Worm (Caenorhabditis elegans) whole organism, L1 larva: ENCODE measurements around the gene M02B1.3.

Experiments
- swsn-7 ChIP-seq: sonication (generic microtip); optimal IDR thresholded peaks from 2 replicates; lab custom pipeline; 2016; ENCODE audit warnings: missing genetic modification characterization, missing compliant biosample characterization
- unc-62 ChIP-seq: fragments of 150-350 bp; optimal IDR thresholded peaks from 2 replicates; lab custom pipeline; 2014; ENCODE audit warnings: missing biosample characterization, missing genetic modification reagents, missing genetic modification characterization

ce11 chrIV:12817539-12817938 lies 18.8 kb upstream of the M02B1.3 start:
- no peak for TF ChIP-seq swsn-7 (tag; lab: Kevin White, UChicago)
- no peak for TF ChIP-seq unc-62 (GFP tag; lab: Kevin White, UChicago)
